Worm (Caenorhabditis elegans): ENCODE data around the gene srz-70.

The srz-70 gene

ce11 chrIV:3491477-3491876 lies 12.7 kb upstream of the srz-70 start, which contains the start of gene srz-78:
Gene srz-78, plus strand, starts transcription at chrIV:3491777.
- no peak for TF ChIP-seq elt-2 (tag; optimal IDR thresholded peaks at IDR 0.05)
- no peak for TF ChIP-seq elt-4 (tag; optimal IDR thresholded peaks at IDR 0.05)

- no peak for TF ChIP-seq pha-2 (tag; optimal IDR thresholded peaks at IDR 0.05)
- no peak for TF ChIP-seq fkh-6 (tag; optimal IDR thresholded peaks at IDR 0.05)
- no peak for TF ChIP-seq nhr-232 (tag; optimal IDR thresholded peaks at IDR 0.05)
- no peak for TF ChIP-seq elt-2 (tag; optimal IDR thresholded peaks at IDR 0.05)
- TF ChIP-seq sox-2 (GFP tag; IDR thresholded peaks at IDR 0.05), result no peak
- TF ChIP-seq ceh-9 (tag; optimal IDR thresholded peaks at IDR 0.05), result no peak
- TF ChIP-seq tbx-7 (tag; optimal IDR thresholded peaks at IDR 0.05), result no peak
- TF ChIP-seq ceh-31 (tag; optimal IDR thresholded peaks at IDR 0.05), result no peak
- no peak for TF ChIP-seq ahr-1 (tag; optimal IDR thresholded peaks at IDR 0.05)
Observed at ce11 chrIV:3482195-3482959, 3.6 kb upstream of the srz-70 start, which contains the start of gene srz-82. Gene srz-82, plus strand, starts transcription at chrIV:3482895.

ce11 chrIV:3481760-3482159 lies 2.9 kb upstream of the srz-70 start, which contains the start of gene srz-37:
Gene srz-37, minus strand, starts transcription at chrIV:3481860.
- no peak for TF ChIP-seq ceh-9 (tag; optimal IDR thresholded peaks at IDR 0.05)

- no peak for TF ChIP-seq ceh-48 (tag; optimal IDR thresholded peaks at IDR 0.05)
- no peak for TF ChIP-seq Y22D7AL.16 (tag; optimal IDR thresholded peaks at IDR 0.05)
Observed at ce11 chrIV:3477124-3477523, 1.7 kb downstream of the srz-70 start, which contains the start of gene srz-69. Gene srz-69, minus strand, starts transcription at chrIV:3477224.

- TF ChIP-seq unc-86 (tag; optimal IDR thresholded peaks at IDR 0.05) (no peak), F13H6.1 (tag; optimal IDR thresholded peaks at IDR 0.05) (no peak), hlh-15 (tag; optimal IDR thresholded peaks at IDR 0.05) (no peak), ceh-24 (tag; optimal IDR thresholded peaks at IDR 0.05) (no peak), ceh-30 (tag; optimal IDR thresholded peaks at IDR 0.05) (no peak), nhr-232 (tag; optimal IDR thresholded peaks at IDR 0.05) (no peak), hlh-8 (tag; optimal IDR thresholded peaks at IDR 0.05) (no peak), madf-2 (tag; optimal IDR thresholded peaks at IDR 0.05) (no peak), fkh-6 (tag; optimal IDR thresholded peaks at IDR 0.05) (no peak), tbx-7 (tag; optimal IDR thresholded peaks at IDR 0.05) (no peak), Y22D7AL.16 (tag; optimal IDR thresholded peaks at IDR 0.05) (no peak), zip-5 (tag; optimal IDR thresholded peaks at IDR 0.05) (no peak), hlh-13 (GFP tag; optimal IDR thresholded peaks at IDR 0.05) (no peak)
Observed at ce11 chrIV:3469742-3470141, 9.1 kb downstream of the srz-70 start, which contains the start of gene F58E2.2. Gene F58E2.2, plus strand, starts transcription at chrIV:3470042.

ce11 chrIV:3467751-3468150 lies 11.1 kb downstream of the srz-70 start:
- TF ChIP-seq F13H6.1 (tag; optimal IDR thresholded peaks at IDR 0.05) (no peak), madf-2 (tag; optimal IDR thresholded peaks at IDR 0.05) (no peak), mec-3 (tag; optimal IDR thresholded peaks at IDR 0.05; ENCODE audit: borderline replicate concordance) (no peak), pax-1 (tag; optimal IDR thresholded peaks at IDR 0.05) (no peak), pha-2 (tag; optimal IDR thresholded peaks at IDR 0.05) (no peak), ceh-45 (GFP tag; IDR thresholded peaks at IDR 0.05) (no peak), syd-9 (tag; optimal IDR thresholded peaks at IDR 0.05) (no peak), unc-42 (tag; optimal IDR thresholded peaks at IDR 0.05) (no peak), ahr-1 (tag; optimal IDR thresholded peaks at IDR 0.05) (no peak), pha-4 (tag; optimal IDR thresholded peaks at IDR 0.05) (no peak), rnt-1 (tag; optimal IDR thresholded peaks at IDR 0.05) (no peak), ceh-2 (tag; optimal IDR thresholded peaks at IDR 0.05) (no peak), sox-4 (tag; optimal IDR thresholded peaks at IDR 0.05) (no peak), pat-9 (tag; optimal IDR thresholded peaks at IDR 0.05) (no peak), fkh-6 (tag; optimal IDR thresholded peaks at IDR 0.05) (no peak), ceh-14 (tag; optimal IDR thresholded peaks at IDR 0.05) (no peak)
